Worm (Caenorhabditis elegans) whole organism, late embryonic: Measurements from ENCODE around the gene pqn-76.
"Not testable (repeated sequence)": the region's sequence is repeated elsewhere in the genome, so short reads cannot be mapped to it uniquely, and the experiment has no call there.

Experiments used
- K09A11.1 ChIP-seq: sonication (generic microtip); optimal IDR thresholded peaks from 2 replicates; lab custom pipeline; 2017; ENCODE audit warnings: antibody characterized with exemption, mild to moderate bottlenecking, missing genetic modification characterization, missing compliant biosample characterization; ENCODE audit not compliant: insufficient read depth
- ahr-1 ChIP-seq: sonication (generic microtip); optimal IDR thresholded peaks from 2 replicates; lab custom pipeline; 2016; ENCODE audit warnings: missing genetic modification characterization, missing compliant biosample characterization
- ceh-34 ChIP-seq: sonication (generic microtip); optimal IDR thresholded peaks from 2 replicates; lab custom pipeline; 2016; ENCODE audit warnings: mild to moderate bottlenecking, missing genetic modification characterization, missing compliant biosample characterization
- nfya-1 ChIP-seq: sonication (generic microtip); optimal IDR thresholded peaks from 2 replicates; lab custom pipeline; 2017; ENCODE audit warnings: missing genetic modification characterization, mild to moderate bottlenecking, missing compliant biosample characterization, antibody characterized with exemption, moderate library complexity
- nhr-11 ChIP-seq: fragments of 150-350 bp; optimal IDR thresholded peaks from 2 replicates; lab custom pipeline; 2014; ENCODE audit warnings: missing biosample characterization, missing genetic modification characterization
- pag-3 ChIP-seq: sonication (generic microtip); optimal IDR thresholded peaks from 2 replicates; lab custom pipeline; 2016; ENCODE audit warnings: missing compliant biosample characterization, missing genetic modification characterization, borderline replicate concordance
- rnt-1 ChIP-seq: sonication (generic microtip); optimal IDR thresholded peaks from 2 replicates; lab custom pipeline; 2016; ENCODE audit warnings: missing genetic modification characterization, missing compliant biosample characterization
- ttx-3 ChIP-seq: sonication (generic microtip); optimal IDR thresholded peaks from 2 replicates; lab custom pipeline; 2016; ENCODE audit warnings: missing genetic modification reagents, missing genetic modification characterization, missing compliant biosample characterization

DNA sequence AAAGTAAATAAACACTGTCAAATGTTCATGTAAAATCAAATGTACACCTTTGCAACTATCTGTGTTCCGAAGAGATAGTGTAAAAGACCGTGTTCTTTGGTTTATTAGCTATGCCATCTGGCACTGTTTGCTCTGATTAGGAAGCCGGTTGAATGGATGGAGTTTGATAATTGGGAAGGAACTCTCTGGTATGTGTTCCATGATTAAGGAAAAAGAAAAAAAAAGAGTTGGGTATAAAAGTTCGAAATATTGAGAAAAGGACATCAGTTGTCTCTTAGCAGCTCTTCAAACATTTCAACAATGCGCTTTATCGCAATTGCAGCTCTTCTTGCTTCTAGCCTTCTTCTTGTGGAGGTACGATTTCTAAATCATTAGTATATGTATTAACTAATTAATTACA lies 11.5 kb downstream of the pqn-76 start, which contains the start of gene abu-5:
- TF ChIP-seq rnt-1 (tag; lab: Kevin White, UChicago); nfya-1 (tag; lab: Kevin White, UChicago); pag-3 (tag; lab: Kevin White, UChicago); ceh-34 (tag; lab: Kevin White, UChicago); nhr-11 (tag; lab: Kevin White, UChicago); K09A11.1; ahr-1 (tag; lab: Kevin White, UChicago); ttx-3 (tag; lab: Kevin White, UChicago): not testable (repeated sequence)
